Worm (Caenorhabditis elegans) whole organism, L3 larva: ENCODE measurements around the gene lpl-1.

Experiments used
- R02D3.7 ChIP-seq: fragments of 150-350 bp; optimal IDR thresholded peaks from 2 replicates; lab custom pipeline; 2014; ENCODE audit warnings: missing biosample characterization, missing genetic modification characterization
- ZK546.5 ChIP-seq: sonication (generic microtip); optimal IDR thresholded peaks from 2 replicates; lab custom pipeline; 2017; ENCODE audit warnings: missing biosample characterization, missing genetic modification characterization
- aly-2 ChIP-seq: fragments of 150-350 bp; optimal IDR thresholded peaks from 2 replicates; lab custom pipeline; 2014; ENCODE audit warnings: missing biosample characterization, missing genetic modification characterization
- ama-1 ChIP-seq: fragments of 150-350 bp; optimal IDR thresholded peaks from 2 replicates; lab custom pipeline; 2018
- ceh-16 ChIP-seq: sonication (generic microtip); optimal IDR thresholded peaks from 2 replicates; lab custom pipeline; 2017; ENCODE audit warnings: missing biosample characterization, missing genetic modification characterization
- ceh-28 ChIP-seq: fragments of 150-350 bp; optimal IDR thresholded peaks from 2 replicates; lab custom pipeline; 2014; ENCODE audit warnings: missing biosample characterization, missing genetic modification reagents, missing genetic modification characterization
- ceh-82 ChIP-seq: fragments of 150-350 bp; optimal IDR thresholded peaks from 2 replicates; lab custom pipeline; 2014; ENCODE audit warnings: missing biosample characterization, missing genetic modification characterization
- ceh-9 ChIP-seq: sonication (generic microtip); optimal IDR thresholded peaks from 2 replicates; lab custom pipeline; 2018; ENCODE audit warnings: missing biosample characterization, missing genetic modification characterization
- daf-12 ChIP-seq: fragments of 150-350 bp; optimal IDR thresholded peaks from 2 replicates; lab custom pipeline; 2014; ENCODE audit warnings: missing biosample characterization, missing genetic modification reagents, missing genetic modification characterization
- egl-27 ChIP-seq: sonication (generic microtip); optimal IDR thresholded peaks from 4 replicates; lab custom pipeline; 2017; ENCODE audit warnings: missing biosample characterization, missing genetic modification reagents, missing genetic modification characterization
- egl-5 ChIP-seq: fragments of 150-350 bp; optimal IDR thresholded peaks from 2 replicates; lab custom pipeline; 2017; ENCODE audit warnings: missing biosample characterization, missing genetic modification reagents, missing genetic modification characterization, inconsistent platforms
- elt-1 ChIP-seq: fragments of 150-350 bp; optimal IDR thresholded peaks from 2 replicates; lab custom pipeline; 2014; ENCODE audit warnings: missing biosample characterization, missing genetic modification characterization
- elt-2 ChIP-seq: sonication (generic microtip); optimal IDR thresholded peaks from 2 replicates; lab custom pipeline; 2016; ENCODE audit warnings: missing genetic modification reagents, mild to moderate bottlenecking, missing genetic modification characterization, missing compliant biosample characterization
- elt-3 ChIP-seq, 3 experiments: fragments of 150-350 bp in 1 of 3; sonication (generic microtip) in 2 of 3; optimal IDR thresholded peaks; 2 replicates in 2 of 3; 4 replicates in 1 of 3; lab custom pipeline; 2014 to 2017; ENCODE audit warnings: missing biosample characterization in 3 of 3, missing genetic modification characterization in 3 of 3
- eor-1 ChIP-seq, 2 experiments: fragments of 150-350 bp; optimal IDR thresholded peaks; 2 replicates each; lab custom pipeline; 2014 to 2018; ENCODE audit warnings: missing biosample characterization in 2 of 2, missing genetic modification characterization in 2 of 2
- fkh-10 ChIP-seq: sonication (generic microtip); optimal IDR thresholded peaks from 2 replicates; lab custom pipeline; 2017; ENCODE audit warnings: missing biosample characterization, missing genetic modification reagents, missing genetic modification characterization
- fkh-2 ChIP-seq: fragments of 150-350 bp; optimal IDR thresholded peaks from 2 replicates; lab custom pipeline; 2014; ENCODE audit warnings: missing biosample characterization, missing genetic modification reagents, missing genetic modification characterization
- fos-1 ChIP-seq: fragments of 150-350 bp; optimal IDR thresholded peaks from 2 replicates; lab custom pipeline; 2014; ENCODE audit warnings: missing biosample characterization, missing genetic modification characterization
- hmg-11 ChIP-seq: sonication (generic microtip); optimal IDR thresholded peaks from 2 replicates; lab custom pipeline; 2016; ENCODE audit warnings: missing genetic modification characterization, missing compliant biosample characterization
- jun-1 ChIP-seq: fragments of 150-350 bp; optimal IDR thresholded peaks from 2 replicates; lab custom pipeline; 2014; ENCODE audit warnings: missing biosample characterization, missing genetic modification reagents, missing genetic modification characterization
- lin-15B ChIP-seq: fragments of 150-350 bp; optimal IDR thresholded peaks from 2 replicates; lab custom pipeline; 2014; ENCODE audit warnings: missing biosample characterization, missing genetic modification characterization
- lin-39 ChIP-seq: fragments of 150-350 bp; optimal IDR thresholded peaks from 2 replicates; lab custom pipeline; 2018; ENCODE audit warnings: missing biosample characterization, missing genetic modification reagents, missing genetic modification characterization
- lsy-12 ChIP-seq: sonication (generic microtip); optimal IDR thresholded peaks from 2 replicates; lab custom pipeline; 2016; ENCODE audit warnings: mild to moderate bottlenecking, missing genetic modification characterization, missing compliant biosample characterization
- mdl-1 ChIP-seq: fragments of 150-350 bp; optimal IDR thresholded peaks from 2 replicates; lab custom pipeline; 2014; ENCODE audit warnings: missing biosample characterization, missing genetic modification characterization
- mml-1 ChIP-seq: fragments of 150-350 bp; sonication (generic microtip); optimal IDR thresholded peaks from 3 replicates; lab custom pipeline; 2014; ENCODE audit warnings: missing biosample characterization, missing genetic modification characterization
- nfya-1 ChIP-seq: sonication (generic microtip); optimal IDR thresholded peaks from 2 replicates; lab custom pipeline; 2017; ENCODE audit warnings: missing genetic modification characterization, mild to moderate bottlenecking, missing compliant biosample characterization, antibody characterized with exemption, moderate library complexity; ENCODE audit not compliant: insufficient read depth
- nhr-11 ChIP-seq: fragments of 150-350 bp; optimal IDR thresholded peaks from 2 replicates; lab custom pipeline; 2014; ENCODE audit warnings: missing biosample characterization, missing genetic modification characterization
- nhr-12 ChIP-seq: fragments of 150-350 bp; optimal IDR thresholded peaks from 2 replicates; lab custom pipeline; 2014; ENCODE audit warnings: missing biosample characterization, missing genetic modification characterization
- nhr-23 ChIP-seq: fragments of 150-350 bp; optimal IDR thresholded peaks from 2 replicates; lab custom pipeline; 2014; ENCODE audit warnings: missing biosample characterization, missing genetic modification reagents, missing genetic modification characterization
- nhr-237 ChIP-seq: fragments of 150-350 bp; optimal IDR thresholded peaks from 2 replicates; lab custom pipeline; 2014; ENCODE audit warnings: missing biosample characterization, missing genetic modification characterization
- nhr-25 ChIP-seq: sonication (generic microtip); optimal IDR thresholded peaks from 2 replicates; lab custom pipeline; 2017; ENCODE audit warnings: missing biosample characterization, missing genetic modification characterization
- nhr-28 ChIP-seq: fragments of 150-350 bp; optimal IDR thresholded peaks from 2 replicates; lab custom pipeline; 2014; ENCODE audit warnings: missing biosample characterization, missing genetic modification characterization
- nhr-43 ChIP-seq: sonication (generic microtip); optimal IDR thresholded peaks from 2 replicates; lab custom pipeline; 2016; ENCODE audit warnings: mild to moderate bottlenecking, missing genetic modification characterization, missing compliant biosample characterization; ENCODE audit not compliant: poor library complexity, severe bottlenecking
- nhr-67 ChIP-seq: fragments of 150-350 bp; optimal IDR thresholded peaks from 2 replicates; lab custom pipeline; 2014; ENCODE audit warnings: missing biosample characterization, missing genetic modification characterization
- nhr-76 ChIP-seq: fragments of 150-350 bp; sonication (generic microtip); optimal IDR thresholded peaks from 5 replicates; lab custom pipeline; 2014; ENCODE audit warnings: missing biosample characterization, missing genetic modification characterization
- nhr-77 ChIP-seq: fragments of 150-350 bp; optimal IDR thresholded peaks from 2 replicates; lab custom pipeline; 2014; ENCODE audit warnings: missing biosample characterization, missing genetic modification characterization
- pha-4 ChIP-seq: fragments of 150-350 bp; optimal IDR thresholded peaks from 2 replicates; lab custom pipeline; 2014; ENCODE audit warnings: missing biosample characterization, missing genetic modification reagents, missing genetic modification characterization
- pqm-1 ChIP-seq: fragments of 150-350 bp; optimal IDR thresholded peaks from 2 replicates; lab custom pipeline; 2017; ENCODE audit warnings: missing biosample characterization, missing genetic modification characterization, inconsistent platforms
- sea-2 ChIP-seq: fragments of 150-350 bp; sonication (generic microtip); optimal IDR thresholded peaks from 4 replicates; lab custom pipeline; 2014; ENCODE audit warnings: missing biosample characterization, missing genetic modification reagents, missing genetic modification characterization
- skn-1 ChIP-seq: fragments of 150-350 bp; optimal IDR thresholded peaks from 2 replicates; lab custom pipeline; 2014; ENCODE audit warnings: missing biosample characterization, missing genetic modification characterization
- snpc-4 ChIP-seq: fragments of 150-350 bp; optimal IDR thresholded peaks from 2 replicates; lab custom pipeline; 2014; ENCODE audit warnings: missing biosample characterization, missing genetic modification characterization
- tbx-2 ChIP-seq: sonication (generic microtip); optimal IDR thresholded peaks from 2 replicates; lab custom pipeline; 2016; ENCODE audit warnings: mild to moderate bottlenecking, missing genetic modification characterization, missing compliant biosample characterization
- unc-39 ChIP-seq: sonication (generic microtip); optimal IDR thresholded peaks from 4 replicates; lab custom pipeline; 2017; ENCODE audit warnings: missing biosample characterization, missing genetic modification characterization
- unc-62 ChIP-seq: fragments of 150-350 bp; sonication (generic microtip); optimal IDR thresholded peaks from 4 replicates; lab custom pipeline; 2014; ENCODE audit warnings: missing biosample characterization, missing genetic modification reagents, missing genetic modification characterization
- zag-1 ChIP-seq: fragments of 150-350 bp; optimal IDR thresholded peaks from 2 replicates; lab custom pipeline; 2014; ENCODE audit warnings: missing biosample characterization, missing genetic modification characterization
- ztf-11 ChIP-seq: fragments of 150-350 bp; optimal IDR thresholded peaks from 2 replicates; lab custom pipeline; 2014; ENCODE audit warnings: missing biosample characterization, missing genetic modification characterization
- ztf-4 ChIP-seq: fragments of 150-350 bp; optimal IDR thresholded peaks from 2 replicates; lab custom pipeline; 2014; ENCODE audit warnings: missing biosample characterization, missing genetic modification characterization

Gene lpl-1

DNA sequence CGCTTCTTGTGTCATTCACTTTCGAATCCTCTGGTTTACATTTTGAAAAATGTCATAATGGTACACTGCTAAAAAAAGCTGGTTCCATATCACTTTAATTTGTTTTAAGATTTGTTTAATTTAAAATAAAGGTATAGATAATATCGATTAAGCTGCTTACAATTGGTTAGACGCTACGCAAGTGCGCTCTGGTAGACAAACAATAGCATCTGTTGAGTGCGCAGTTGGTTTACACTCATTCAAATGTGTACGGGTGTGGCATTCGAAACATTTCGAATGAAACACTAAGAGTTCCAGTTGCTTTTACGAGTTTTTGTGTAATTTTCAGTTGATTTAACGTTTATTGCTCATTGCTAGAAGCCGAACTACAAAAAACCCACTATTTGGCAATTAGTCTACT, 13.6 kb upstream of the lpl-1 start:
- TF ChIP-seq nhr-23: peak; percentile 14
- TF ChIP-seq elt-2 (tag; lab: Kevin White, UChicago): peak; percentile 15
- no peak for TF ChIP-seq skn-1 (tag; lab: Kevin White, UChicago)
- no peak for TF ChIP-seq R02D3.7 (tag; lab: Kevin White, UChicago)
- no peak for TF ChIP-seq ztf-11 (tag; lab: Kevin White, UChicago)
- no peak for TF ChIP-seq unc-62 (GFP tag; lab: Kevin White, UChicago)
- TF ChIP-seq hmg-11 (tag; lab: Kevin White, UChicago): peak; percentile 68
- no peak for TF ChIP-seq zag-1 (tag; lab: Kevin White, UChicago)
- TF ChIP-seq nhr-76 (tag; lab: Kevin White, UChicago): no peak
- no peak for TF ChIP-seq unc-39 (tag; lab: Kevin White, UChicago)
- TF ChIP-seq nfya-1 (tag; lab: Kevin White, UChicago): peak; percentile 58
- TF ChIP-seq nhr-12 (tag; lab: Kevin White, UChicago): no peak
- peak; percentile 27 for TF ChIP-seq snpc-4 (tag; lab: Kevin White, UChicago)
- TF ChIP-seq nhr-25 (tag; lab: Kevin White, UChicago): peak; percentile 49
- TF ChIP-seq lsy-12: no peak
- no peak for TF ChIP-seq ceh-9 (tag; lab: Kevin White, UChicago)
- TF ChIP-seq nhr-43: no peak
- no peak for TF ChIP-seq fkh-10
- peak; percentile 69 for TF ChIP-seq lin-15B (tag; lab: Kevin White, UChicago)
- no peak for TF ChIP-seq pqm-1 (tag; lab: Kevin White, UChicago)
- no peak for TF ChIP-seq fkh-2 (tag; lab: Kevin White, UChicago)
- no peak for TF ChIP-seq ZK546.5 (tag; lab: Kevin White, UChicago)
- no peak for TF ChIP-seq ama-1 (lab: Kevin White, UChicago)
- TF ChIP-seq ceh-16 (tag; lab: Kevin White, UChicago): no peak
- no peak for TF ChIP-seq mml-1 (tag; lab: Kevin White, UChicago)
- no peak for TF ChIP-seq jun-1 (tag; lab: Kevin White, UChicago)
- TF ChIP-seq mdl-1: no peak
- no peak for TF ChIP-seq ztf-4 (tag; lab: Kevin White, UChicago)
- TF ChIP-seq pha-4 (tag; lab: Kevin White, UChicago): peak; percentile 85
- TF ChIP-seq nhr-77 (tag; lab: Kevin White, UChicago): no peak
- TF ChIP-seq tbx-2 (tag; lab: Kevin White, UChicago): no peak
- TF ChIP-seq fos-1 (tag; lab: Kevin White, UChicago): no peak
- TF ChIP-seq elt-1 (tag; lab: Kevin White, UChicago): no peak
- TF ChIP-seq sea-2: no peak
- TF ChIP-seq nhr-28 (tag; lab: Kevin White, UChicago): no peak
- TF ChIP-seq nhr-237 (tag; lab: Kevin White, UChicago): no peak
- TF ChIP-seq egl-5 (tag; lab: Kevin White, UChicago): peak; percentile 93
- TF ChIP-seq egl-27 (tag; lab: Kevin White, UChicago): no peak
- TF ChIP-seq nhr-67 (tag; lab: Kevin White, UChicago): no peak
- TF ChIP-seq daf-12 (tag; lab: Kevin White, UChicago): no peak
- peak; percentile 50 for TF ChIP-seq ceh-28 (tag; lab: Kevin White, UChicago)
- TF ChIP-seq nhr-11 (tag; lab: Kevin White, UChicago): no peak
- TF ChIP-seq elt-3 (tag; optimal IDR thresholded peaks at IDR 0.05; lab: Kevin White, UChicago): no peak
- TF ChIP-seq ceh-82 (tag; lab: Kevin White, UChicago): no peak
- TF ChIP-seq eor-1 (tag; optimal IDR thresholded peaks at IDR 0.05; lab: Kevin White, UChicago): no peak
- TF ChIP-seq lin-39 (tag; lab: Kevin White, UChicago): peak; percentile 71
- TF ChIP-seq aly-2 (tag; lab: Kevin White, UChicago): no peak
- TF ChIP-seq, all 47 proteins: peak for 11
